Fruit fly (Drosophila melanogaster) whole organism, pupa: ENCODE measurements around the gene kirre.

Source experiments
- CG32121 ChIP-seq: fragments of 200-800 bp; sonication (Bioruptor generic); IDR thresholded peaks from 2 replicates; pipeline ENCODE4 v1.3.6; 2022; ENCODE audit warnings: missing biosample characterization, missing genetic modification characterization
- CG34367 ChIP-seq: fragments of 200-800 bp; sonication (Bioruptor generic); optimal IDR thresholded peaks from 2 replicates; lab custom pipeline; 2018; ENCODE audit warnings: missing biosample characterization, mild to moderate bottlenecking, missing genetic modification characterization
- CG4496 ChIP-seq: fragments of 200-800 bp; sonication (Bioruptor generic); IDR thresholded peaks from 3 replicates; pipeline ENCODE4 v1.3.6; 2022; ENCODE audit warnings: missing biosample characterization, missing genetic modification characterization
- CG8159 ChIP-seq: fragments of 200-800 bp; sonication (Bioruptor generic); optimal IDR thresholded peaks from 3 replicates; lab custom pipeline; 2018; ENCODE audit warnings: missing biosample characterization, mild to moderate bottlenecking, missing genetic modification characterization, moderate library complexity
- CG8301 ChIP-seq: fragments of 200-800 bp; sonication (Bioruptor generic); optimal IDR thresholded peaks from 2 replicates; lab custom pipeline; 2018; ENCODE audit warnings: missing biosample characterization, mild to moderate bottlenecking, missing genetic modification characterization
- CG9948 ChIP-seq: fragments of 200-800 bp; sonication (Bioruptor generic); optimal IDR thresholded peaks from 2 replicates; lab custom pipeline; 2018; ENCODE audit warnings: missing biosample characterization, mild to moderate bottlenecking, missing genetic modification characterization, moderate library complexity
- EcR ChIP-seq: fragments of 200-800 bp; sonication (Bioruptor generic); optimal IDR thresholded peaks from 3 replicates; lab custom pipeline; 2019; ENCODE audit warnings: missing biosample characterization, missing genetic modification characterization, mild to moderate bottlenecking, moderate library complexity, missing genetic modification reagents
- fd96Ca ChIP-seq: fragments of 200-800 bp; sonication (Bioruptor generic); IDR thresholded peaks from 3 replicates; pipeline ENCODE4 v1.3.6; 2022; ENCODE audit warnings: missing biosample characterization, missing genetic modification characterization
- gl ChIP-seq: fragments of 200-800 bp; sonication (Bioruptor generic); optimal IDR thresholded peaks from 2 replicates; lab custom pipeline; 2018; ENCODE audit warnings: missing biosample characterization, mild to moderate bottlenecking, missing genetic modification characterization

dm6 chrX:3146995-3147394 is 406.8 kb downstream of the kirre start:
- TF ChIP-seq CG4496 (GFP tag; lab: Robert Waterston, UW): peak; percentile 68
- TF ChIP-seq CG8301 (tag; lab: Kevin White, UChicago): peak; percentile 27
- peak; percentile 54 for TF ChIP-seq CG32121 (GFP tag; lab: Robert Waterston, UW)
- TF ChIP-seq fd96Ca (GFP tag; lab: Robert Waterston, UW): peak; percentile 56; the same call in 2 of the 3 replicates
- TF ChIP-seq CG8159 (tag; lab: Kevin White, UChicago): peak; percentile 42
- TF ChIP-seq CG34367 (tag; lab: Kevin White, UChicago): no peak
- TF ChIP-seq gl (tag; lab: Kevin White, UChicago): no peak
- no peak for TF ChIP-seq EcR (GFP tag; lab: Kevin White, UChicago)
- peak; percentile 5 for TF ChIP-seq CG9948
